Fruit fly (Drosophila melanogaster) whole organism, embryonic: ENCODE measurements around the gene Mlp84B.

ENCODE experiments used
- Blimp-1 ChIP-seq: fragments of 200-800 bp; sonication (Bioruptor generic); optimal IDR thresholded peaks from 3 replicates; lab custom pipeline; 2018; ENCODE audit warnings: missing biosample characterization, missing genetic modification characterization, mild to moderate bottlenecking, moderate library complexity, missing genetic modification reagents
- CG10209 ChIP-seq: fragments of 200-800 bp; sonication (Bioruptor generic); optimal IDR thresholded peaks from 3 replicates; lab custom pipeline; 2017; ENCODE audit warnings: missing biosample characterization, mild to moderate bottlenecking, missing genetic modification characterization, missing genetic modification reagents
- CG11504 ChIP-seq: fragments of 200-800 bp; sonication (Bioruptor generic); optimal IDR thresholded peaks from 3 replicates; lab custom pipeline; 2019; ENCODE audit warnings: missing biosample characterization, mild to moderate bottlenecking, missing genetic modification characterization, moderate library complexity
- CG12744 ChIP-seq: fragments of 200-800 bp; sonication (Bioruptor generic); optimal IDR thresholded peaks from 2 replicates; lab custom pipeline; 2016; ENCODE audit warnings: missing biosample characterization, missing genetic modification characterization
- CG15073 ChIP-seq: fragments of 200-800 bp; sonication (Bioruptor generic); optimal IDR thresholded peaks from 2 replicates; lab custom pipeline; 2016; ENCODE audit warnings: missing biosample characterization, missing genetic modification characterization
- CG1603 ChIP-seq: fragments of 200-800 bp; sonication (Bioruptor generic); optimal IDR thresholded peaks from 2 replicates; lab custom pipeline; 2019; ENCODE audit warnings: missing biosample characterization, mild to moderate bottlenecking, missing genetic modification characterization, moderate library complexity
- CG17359 ChIP-seq: fragments of 200-800 bp; sonication (Bioruptor generic); optimal IDR thresholded peaks from 3 replicates; lab custom pipeline; 2018; ENCODE audit warnings: missing biosample characterization, mild to moderate bottlenecking, missing genetic modification characterization, moderate library complexity
- CG17568 ChIP-seq: fragments of 200-800 bp; sonication (Bioruptor generic); optimal IDR thresholded peaks from 2 replicates; lab custom pipeline; 2018; ENCODE audit warnings: missing biosample characterization, mild to moderate bottlenecking, missing genetic modification characterization, moderate library complexity
- CG43689 ChIP-seq: fragments of 200-800 bp; sonication (Bioruptor generic); IDR thresholded peaks from 2 replicates; pipeline ENCODE4 v1.3.6; 2022; ENCODE audit warnings: missing biosample characterization, missing genetic modification characterization
- CG6254 ChIP-seq: fragments of 200-800 bp; sonication (Bioruptor generic); optimal IDR thresholded peaks from 3 replicates; lab custom pipeline; 2017; ENCODE audit warnings: mild to moderate bottlenecking, missing biosample characterization, missing genetic modification reagents, missing genetic modification characterization
- CG6654 ChIP-seq: fragments of 200-800 bp; sonication (Bioruptor generic); optimal IDR thresholded peaks from 2 replicates; lab custom pipeline; 2017; ENCODE audit warnings: missing biosample characterization, mild to moderate bottlenecking, missing genetic modification characterization
- CG7786 ChIP-seq: fragments of 200-800 bp; sonication (Bioruptor generic); optimal IDR thresholded peaks from 2 replicates; lab custom pipeline; 2016; ENCODE audit warnings: missing biosample characterization, missing genetic modification characterization
- CoRest ChIP-seq: fragments of 200-800 bp; sonication (Bioruptor generic); optimal IDR thresholded peaks from 3 replicates; lab custom pipeline; 2018; ENCODE audit warnings: missing biosample characterization, mild to moderate bottlenecking, missing genetic modification characterization, moderate library complexity
- CrebB ChIP-seq: fragments of 200-800 bp; sonication (Bioruptor generic); optimal IDR thresholded peaks from 3 replicates; lab custom pipeline; 2018; ENCODE audit warnings: missing biosample characterization, mild to moderate bottlenecking, missing genetic modification characterization
- Dip2 ChIP-seq: fragments of 200-800 bp; sonication (Bioruptor generic); IDR thresholded peaks from 2 replicates; pipeline ENCODE4 v1.3.6; 2022; ENCODE audit warnings: missing biosample characterization, missing genetic modification characterization
- Dp ChIP-seq: fragments of 200-800 bp; sonication (Bioruptor generic); optimal IDR thresholded peaks from 2 replicates; lab custom pipeline; 2018; ENCODE audit warnings: missing biosample characterization, mild to moderate bottlenecking, missing genetic modification characterization, moderate library complexity
- Eip74EF ChIP-seq, 2 experiments: fragments of 200-800 bp in 1 of 2; fragments of >200 bp in 1 of 2; sonication (Bioruptor generic) in 1 of 2; optimal IDR thresholded peaks; 2 replicates each; lab custom pipeline; 2017 to 2019; ENCODE audit warnings: missing biosample characterization in 2 of 2, missing genetic modification characterization in 2 of 2, mild to moderate bottlenecking in 1 of 2, moderate library complexity in 1 of 2
- Ets97D ChIP-seq: fragments of 200-800 bp; sonication (Bioruptor generic); optimal IDR thresholded peaks from 3 replicates; lab custom pipeline; 2016; ENCODE audit warnings: missing biosample characterization, missing genetic modification characterization
- Gug ChIP-seq: fragments of 200-800 bp; sonication (Bioruptor generic); IDR thresholded peaks from 4 replicates; pipeline ENCODE4 v1.3.6; 2022; ENCODE audit warnings: missing biosample characterization, missing genetic modification characterization
- Hmx ChIP-seq: fragments of 200-800 bp; sonication (Bioruptor generic); optimal IDR thresholded peaks from 2 replicates; lab custom pipeline; 2016; ENCODE audit warnings: missing biosample characterization, missing genetic modification characterization
- Hsf ChIP-seq: fragments of 200-800 bp; sonication (Bioruptor generic); optimal IDR thresholded peaks from 3 replicates; lab custom pipeline; 2016; ENCODE audit warnings: missing biosample characterization, missing genetic modification characterization
- Lhr ChIP-seq: fragments of 200-800 bp; sonication (Bioruptor generic); optimal IDR thresholded peaks from 3 replicates; lab custom pipeline; 2017; ENCODE audit warnings: mild to moderate bottlenecking, missing biosample characterization, missing genetic modification reagents, missing genetic modification characterization
- Med ChIP-seq: fragments of 200-800 bp; sonication (Bioruptor generic); peaks from one replicate; lab custom pipeline; 2016; ENCODE audit warnings: missing biosample characterization, missing genetic modification characterization, mild to moderate bottlenecking, inconsistent platforms, moderate library complexity
- Oli ChIP-seq: fragments of 200-800 bp; sonication (Bioruptor generic); optimal IDR thresholded peaks from 2 replicates; lab custom pipeline; 2018; ENCODE audit warnings: missing biosample characterization, mild to moderate bottlenecking, missing genetic modification characterization, moderate library complexity
- Trl ChIP-seq, 3 experiments: fragments of >200 bp in 2 of 3; fragments of 200-800 bp in 1 of 3; sonication (Bioruptor generic) in 1 of 3; optimal IDR thresholded peaks; 2 replicates in 1 of 3; 3 replicates in 2 of 3; lab custom pipeline; 2016 to 2017; ENCODE audit warnings: missing biosample characterization in 1 of 3, missing genetic modification characterization in 1 of 3
- aop ChIP-seq: fragments of 200-800 bp; sonication (Bioruptor generic); IDR thresholded peaks from 2 replicates; pipeline ENCODE4 v1.3.6; 2022; ENCODE audit warnings: missing biosample characterization, missing genetic modification characterization
- ara ChIP-seq: fragments of 200-800 bp; sonication (Bioruptor generic); IDR thresholded peaks from 2 replicates; pipeline ENCODE4 v1.3.6; 2022; ENCODE audit warnings: missing biosample characterization, missing genetic modification characterization
- az2 ChIP-seq: fragments of 200-800 bp; sonication (Bioruptor generic); optimal IDR thresholded peaks from 3 replicates; lab custom pipeline; 2016; ENCODE audit warnings: missing biosample characterization, missing genetic modification characterization
- bcd ChIP-seq: fragments of 200-800 bp; sonication (Bioruptor generic); optimal IDR thresholded peaks from 2 replicates; lab custom pipeline; 2017; ENCODE audit warnings: missing biosample characterization, mild to moderate bottlenecking, missing genetic modification characterization
- cas ChIP-seq: fragments of 200-800 bp; sonication (Bioruptor generic); IDR thresholded peaks from 2 replicates; pipeline ENCODE4 v1.3.6; 2022; ENCODE audit warnings: missing biosample characterization, missing genetic modification characterization
- cg ChIP-seq: fragments of 200-800 bp; sonication (Bioruptor generic); optimal IDR thresholded peaks from 3 replicates; lab custom pipeline; 2019; ENCODE audit warnings: missing biosample characterization, mild to moderate bottlenecking, missing genetic modification characterization, moderate library complexity
- chinmo ChIP-seq: fragments of 200-800 bp; sonication (Bioruptor generic); IDR thresholded peaks from 4 replicates; pipeline ENCODE4 v1.3.6; 2022; ENCODE audit warnings: missing biosample characterization, missing genetic modification characterization; ENCODE audit not compliant: partially characterized antibody
- ci ChIP-seq: fragments of 200-800 bp; sonication (Bioruptor generic); IDR thresholded peaks from 3 replicates; pipeline ENCODE4 v1.3.6; 2022; ENCODE audit warnings: missing biosample characterization, missing genetic modification characterization
- da ChIP-seq: fragments of 200-800 bp; sonication (Bioruptor generic); optimal IDR thresholded peaks from 2 replicates; lab custom pipeline; 2016; ENCODE audit warnings: missing biosample characterization, missing genetic modification characterization
- dan ChIP-seq: fragments of 200-800 bp; sonication (Bioruptor generic); IDR thresholded peaks from 2 replicates; pipeline ENCODE4 v1.3.6; 2022; ENCODE audit warnings: missing biosample characterization, missing genetic modification characterization
- danr ChIP-seq: fragments of 200-800 bp; sonication (Bioruptor generic); IDR thresholded peaks from 2 replicates; pipeline ENCODE4 v1.3.6; 2022; ENCODE audit warnings: missing biosample characterization, missing genetic modification characterization
- eve ChIP-seq, 2 experiments: fragments of >200 bp; optimal IDR thresholded peaks; 2 replicates each; lab custom pipeline; 2017; ENCODE audit warnings: missing biosample characterization in 2 of 2, missing genetic modification characterization in 2 of 2
- fd64A ChIP-seq: fragments of 200-800 bp; sonication (Bioruptor generic); optimal IDR thresholded peaks from 3 replicates; lab custom pipeline; 2018; ENCODE audit warnings: missing biosample characterization, mild to moderate bottlenecking, missing genetic modification characterization
- grau ChIP-seq: fragments of 200-800 bp; optimal IDR thresholded peaks from 3 replicates; lab custom pipeline; 2019; ENCODE audit warnings: missing biosample characterization, mild to moderate bottlenecking, missing genetic modification characterization, moderate library complexity
- gt ChIP-seq: fragments of 200-800 bp; sonication (Bioruptor generic); IDR thresholded peaks from 2 replicates; pipeline ENCODE4 v1.3.6; 2022; ENCODE audit warnings: missing biosample characterization, missing genetic modification characterization
- insv ChIP-seq, 2 experiments: fragments of 200-800 bp; sonication (Bioruptor generic); optimal IDR thresholded peaks; 3 replicates each; lab custom pipeline; 2016 to 2018; ENCODE audit warnings: missing biosample characterization in 2 of 2, missing genetic modification characterization in 2 of 2
- ken ChIP-seq: fragments of 200-800 bp; sonication (Bioruptor generic); IDR thresholded peaks from 3 replicates; pipeline ENCODE4 v1.3.6; 2022; ENCODE audit warnings: missing biosample characterization, missing genetic modification characterization
- mam ChIP-seq: fragments of 200-800 bp; sonication (Bioruptor generic); optimal IDR thresholded peaks from 3 replicates; lab custom pipeline; 2016; ENCODE audit warnings: missing biosample characterization, missing genetic modification characterization
- org-1 ChIP-seq: fragments of 200-800 bp; sonication (Bioruptor generic); optimal IDR thresholded peaks from 2 replicates; lab custom pipeline; 2017; ENCODE audit warnings: missing biosample characterization, missing genetic modification characterization
- pho ChIP-seq: fragments of 200-800 bp; sonication (Bioruptor generic); optimal IDR thresholded peaks from 2 replicates; lab custom pipeline; 2016; ENCODE audit warnings: missing biosample characterization, missing genetic modification characterization
- psq ChIP-seq: fragments of 200-800 bp; sonication (Bioruptor generic); optimal IDR thresholded peaks from 2 replicates; lab custom pipeline; 2017; ENCODE audit warnings: missing biosample characterization, missing genetic modification characterization
- run ChIP-seq: fragments of 200-800 bp; sonication (Bioruptor generic); optimal IDR thresholded peaks from 3 replicates; lab custom pipeline; 2018; ENCODE audit warnings: missing biosample characterization, mild to moderate bottlenecking, missing genetic modification characterization
- seq ChIP-seq: fragments of 200-800 bp; sonication (Bioruptor generic); IDR thresholded peaks from 2 replicates; pipeline ENCODE4 v1.3.6; 2022; ENCODE audit warnings: missing biosample characterization, missing genetic modification characterization
- sqz ChIP-seq: fragments of 200-800 bp; sonication (Bioruptor generic); optimal IDR thresholded peaks from 3 replicates; lab custom pipeline; 2018; ENCODE audit warnings: missing biosample characterization, mild to moderate bottlenecking, missing genetic modification characterization
- unpg ChIP-seq: fragments of 200-800 bp; sonication (Bioruptor generic); optimal IDR thresholded peaks from 3 replicates; lab custom pipeline; 2018; ENCODE audit warnings: missing biosample characterization, mild to moderate bottlenecking, missing genetic modification characterization, moderate library complexity
- wor ChIP-seq: fragments of 200-800 bp; sonication (Bioruptor generic); IDR thresholded peaks from 2 replicates; pipeline ENCODE4 v1.3.6; 2022; ENCODE audit warnings: missing biosample characterization, missing genetic modification characterization

Mlp84B gene

dm6 chr3R:7093592-7093991, 23.9 kb downstream of the Mlp84B start (continued):
- TF ChIP-seq dan (GFP tag; lab: Robert Waterston, UW) (no peak), CG10209 (GFP tag; lab: Kevin White, UChicago) (no peak), insv (GFP tag; optimal IDR thresholded peaks at IDR 0.05; lab: Kevin White, UChicago) (no peak), sqz (GFP tag; lab: Kevin White, UChicago) (no peak), pho (GFP tag; lab: Kevin White, UChicago) (no peak), Hsf (GFP tag; lab: Kevin White, UChicago) (no peak), CG11504 (tag; lab: Kevin White, UChicago) (peak; percentile 46), danr (GFP tag; lab: Robert Waterston, UW) (no peak), mam (GFP tag; lab: Kevin White, UChicago) (peak; percentile 10), seq (no peak), org-1 (GFP tag; lab: Kevin White, UChicago) (no peak), ara (GFP tag; lab: Robert Waterston, UW) (peak; percentile 19; the same call in 1 of the 2 replicates), aop (no peak), run (tag; lab: Kevin White, UChicago) (no peak), cas (GFP tag; lab: Robert Waterston, UW) (no peak), Ets97D (GFP tag; lab: Kevin White, UChicago) (peak; percentile 7), Trl (optimal IDR thresholded peaks at IDR 0.05; lab: Kevin White, UChicago) (no peak), Trl (GFP tag; optimal IDR thresholded peaks at IDR 0.05; lab: Kevin White, UChicago) (no peak), Gug (GFP tag; lab: Robert Waterston, UW) (peak; percentile 22; the same call in 1 of the 4 replicates), fd64A (no peak), CG17359 (tag; lab: Kevin White, UChicago) (no peak), Lhr (GFP tag; lab: Kevin White, UChicago) (no peak), CG6254 (GFP tag; lab: Kevin White, UChicago) (peak; percentile 10), Eip74EF (GFP tag; optimal IDR thresholded peaks at IDR 0.05; lab: Kevin White, UChicago) (no peak), unpg (peak; percentile 8), wor (GFP tag; lab: Robert Waterston, UW) (no peak), Dip2 (no peak), CG17568 (no peak), CG15073 (GFP tag; lab: Kevin White, UChicago) (no peak), da (GFP tag; lab: Kevin White, UChicago) (no peak), CG12744 (no peak), CG6654 (no peak), eve (GFP tag; optimal IDR thresholded peaks at IDR 0.05; lab: Kevin White, UChicago) (no peak), Oli (no peak), chinmo (no peak), CrebB (tag; lab: Kevin White, UChicago) (no peak), Med (GFP tag; lab: Kevin White, UChicago) (peak; percentile 66), Hmx (GFP tag; lab: Kevin White, UChicago) (no peak), psq (GFP tag; lab: Kevin White, UChicago) (no peak), ken (GFP tag; lab: Robert Waterston, UW) (no peak), Blimp-1 (GFP tag; lab: Kevin White, UChicago) (no peak), CG1603 (tag; lab: Kevin White, UChicago) (no peak), bcd (GFP tag; lab: Kevin White, UChicago) (no peak), CoRest (tag; lab: Kevin White, UChicago) (peak; percentile 35), grau (tag; lab: Kevin White, UChicago) (peak; percentile 31), az2 (GFP tag; lab: Kevin White, UChicago) (peak; percentile 19), CG43689 (GFP tag; lab: Robert Waterston, UW) (no peak), ci (GFP tag; lab: Robert Waterston, UW) (no peak), cg (GFP tag; lab: Kevin White, UChicago) (no peak), gt (GFP tag; lab: Robert Waterston, UW) (no peak), CG7786 (no peak), Dp (GFP tag; lab: Kevin White, UChicago) (no peak)
